Worm (Caenorhabditis elegans) whole organism, young adult: Measurements from ENCODE around the gene K01G5.8.
A peak's percentile ranks its signal among the peaks of the same experiment; 100 is the strongest.

ENCODE experiments used
- B0336.3 ChIP-seq: fragments of 200-800 bp; sonication (Bioruptor generic); IDR thresholded peaks from 2 replicates; pipeline ENCODE4 v1.3.6; 2022; ENCODE audit warnings: missing genetic modification characterization, missing compliant biosample characterization
- C06A6.2 ChIP-seq: fragments of 200-800 bp; sonication (Bioruptor generic); conservative IDR thresholded peaks from 2 replicates; pipeline ENCODE4 v1.3.6; 2022; ENCODE audit warnings: missing genetic modification characterization, missing compliant biosample characterization
- F10E7.11 ChIP-seq: sonication (generic microtip); optimal IDR thresholded peaks from 2 replicates; lab custom pipeline; 2017; ENCODE audit warnings: mild to moderate bottlenecking, missing genetic modification characterization, moderate library complexity, missing compliant biosample characterization
- F39B2.1 ChIP-seq: fragments of 200-800 bp; sonication (Bioruptor generic); IDR thresholded peaks from 2 replicates; pipeline ENCODE4 v1.3.6; 2022; ENCODE audit warnings: missing genetic modification reagents, missing genetic modification characterization, missing compliant biosample characterization
- F57A8.1 ChIP-seq: fragments of 200-800 bp; sonication (Bioruptor generic); optimal IDR thresholded peaks from 2 replicates; lab custom pipeline; 2018; ENCODE audit warnings: mild to moderate bottlenecking, missing genetic modification characterization, moderate library complexity, missing compliant biosample characterization
- K12H6.12 ChIP-seq: fragments of 200-800 bp; sonication (Bioruptor generic); optimal IDR thresholded peaks from 2 replicates; lab custom pipeline; 2018; ENCODE audit warnings: mild to moderate bottlenecking, missing genetic modification characterization, missing compliant biosample characterization
- T07F8.4 ChIP-seq: sonication (generic microtip); optimal IDR thresholded peaks from 2 replicates; lab custom pipeline; 2016; ENCODE audit warnings: mild to moderate bottlenecking, missing genetic modification characterization, moderate library complexity, missing compliant biosample characterization
- Y53F4B.3 ChIP-seq: fragments of 200-800 bp; sonication (Bioruptor generic); IDR thresholded peaks from 2 replicates; pipeline ENCODE4 v1.3.6; 2022; ENCODE audit warnings: missing genetic modification reagents, missing genetic modification characterization, missing compliant biosample characterization
- Y95B8A.8 ChIP-seq: fragments of 200-800 bp; sonication (Bioruptor generic); IDR thresholded peaks from 2 replicates; pipeline ENCODE4 v1.3.6; 2022; ENCODE audit warnings: missing genetic modification reagents, missing genetic modification characterization, missing compliant biosample characterization
- ama-1 ChIP-seq, 3 experiments: fragments of 150-350 bp in 1 of 3; sonication (generic microtip) in 2 of 3; optimal IDR thresholded peaks; 2 replicates each; lab custom pipeline; 2014 to 2018; ENCODE audit warnings: missing biosample characterization in 2 of 3, missing genetic modification characterization in 2 of 3, missing genetic modification reagents in 2 of 3
- aptf-2 ChIP-seq: fragments of 200-800 bp; sonication (Bioruptor generic); conservative IDR thresholded peaks from 2 replicates; pipeline ENCODE4 v1.3.6; 2022; ENCODE audit warnings: missing genetic modification reagents, missing genetic modification characterization, missing compliant biosample characterization
- athp-1 ChIP-seq: sonication (generic microtip); optimal IDR thresholded peaks from 2 replicates; lab custom pipeline; 2017; ENCODE audit warnings: mild to moderate bottlenecking, missing genetic modification characterization, missing compliant biosample characterization
- bed-1 ChIP-seq: fragments of 200-800 bp; sonication (Bioruptor generic); IDR thresholded peaks from 2 replicates; pipeline ENCODE4 v1.3.6; 2022; ENCODE audit warnings: missing genetic modification reagents, missing genetic modification characterization, missing compliant biosample characterization
- cebp-2 ChIP-seq: fragments of 200-800 bp; sonication (Bioruptor generic); IDR thresholded peaks from 2 replicates; pipeline ENCODE4 v1.3.6; 2022; ENCODE audit warnings: missing genetic modification characterization, missing compliant biosample characterization
- ceh-27 ChIP-seq: fragments of 200-800 bp; sonication (Bioruptor generic); optimal IDR thresholded peaks from 2 replicates; lab custom pipeline; 2018; ENCODE audit warnings: mild to moderate bottlenecking, missing genetic modification characterization, moderate library complexity, missing compliant biosample characterization
- ceh-91 ChIP-seq: fragments of 200-800 bp; sonication (Bioruptor generic); IDR thresholded peaks from 2 replicates; pipeline ENCODE4 v1.3.6; 2022; ENCODE audit warnings: missing genetic modification reagents, missing genetic modification characterization, missing compliant biosample characterization
- die-1 ChIP-seq: sonication (generic microtip); optimal IDR thresholded peaks from 2 replicates; lab custom pipeline; 2016; ENCODE audit warnings: missing genotype, mild to moderate bottlenecking, missing genetic modification characterization, missing compliant biosample characterization
- dox-1 ChIP-seq: fragments of 200-800 bp; sonication (Bioruptor generic); IDR thresholded peaks from 2 replicates; pipeline ENCODE4 v1.3.6; 2022; ENCODE audit warnings: missing genetic modification reagents, missing genetic modification characterization, missing compliant biosample characterization
- egrh-3 ChIP-seq: fragments of 200-800 bp; sonication (Bioruptor generic); IDR thresholded peaks from 2 replicates; pipeline ENCODE4 v1.3.6; 2022; ENCODE audit warnings: missing genetic modification reagents, missing genetic modification characterization, missing compliant biosample characterization
- fkh-3 ChIP-seq: sonication (generic microtip); optimal IDR thresholded peaks from 2 replicates; lab custom pipeline; 2016; ENCODE audit warnings: mild to moderate bottlenecking, missing genetic modification characterization, missing compliant biosample characterization
- hlh-12 ChIP-seq: sonication (generic microtip); optimal IDR thresholded peaks from 2 replicates; lab custom pipeline; 2016; ENCODE audit warnings: missing genetic modification characterization, missing compliant biosample characterization
- hmg-1.2 ChIP-seq: fragments of 200-800 bp; sonication (Bioruptor generic); IDR thresholded peaks from 2 replicates; pipeline ENCODE4 v1.3.6; 2022; ENCODE audit warnings: missing genetic modification reagents, missing genetic modification characterization, missing compliant biosample characterization
- lin-26 ChIP-seq: fragments of 200-800 bp; sonication (Bioruptor generic); IDR thresholded peaks from 2 replicates; pipeline ENCODE4 v1.3.6; 2022; ENCODE audit warnings: missing genetic modification reagents, missing genetic modification characterization, missing compliant biosample characterization
- lin-54 ChIP-seq: fragments of 200-800 bp; sonication (Bioruptor generic); optimal IDR thresholded peaks from 2 replicates; lab custom pipeline; 2018; ENCODE audit warnings: mild to moderate bottlenecking, missing genetic modification characterization, missing compliant biosample characterization
- lsl-1 ChIP-seq: fragments of 200-800 bp; sonication (Bioruptor generic); optimal IDR thresholded peaks from 2 replicates; lab custom pipeline; 2018; ENCODE audit warnings: mild to moderate bottlenecking, missing genetic modification characterization, moderate library complexity, missing compliant biosample characterization
- lsy-27 ChIP-seq: sonication (generic microtip); optimal IDR thresholded peaks from 2 replicates; lab custom pipeline; 2017; ENCODE audit warnings: missing genetic modification characterization, mild to moderate bottlenecking, missing compliant biosample characterization, antibody characterized with exemption, missing genotype, borderline replicate concordance; ENCODE audit not compliant: insufficient read depth
- madf-6 ChIP-seq: fragments of 200-800 bp; sonication (Bioruptor generic); IDR thresholded peaks from 2 replicates; pipeline ENCODE4 v1.3.6; 2022; ENCODE audit warnings: missing genetic modification reagents, missing genetic modification characterization, missing compliant biosample characterization
- madf-8 ChIP-seq: fragments of 200-800 bp; sonication (Bioruptor generic); conservative IDR thresholded peaks from 2 replicates; pipeline ENCODE4 v1.3.6; 2022; ENCODE audit warnings: missing genetic modification reagents, missing genetic modification characterization, missing compliant biosample characterization
- mcd-1 ChIP-seq: fragments of 200-800 bp; sonication (Bioruptor generic); IDR thresholded peaks from 2 replicates; pipeline ENCODE4 v1.3.6; 2022; ENCODE audit warnings: missing genetic modification reagents, missing genetic modification characterization, missing compliant biosample characterization
- mes-4 ChIP-seq: sonication (generic microtip); optimal IDR thresholded peaks from 2 replicates; lab custom pipeline; 2016; ENCODE audit warnings: missing genotype, missing genetic modification characterization, missing compliant biosample characterization
- nfyb-1 ChIP-seq: fragments of 200-800 bp; sonication (Bioruptor generic); IDR thresholded peaks from 2 replicates; pipeline ENCODE4 v1.3.6; 2022; ENCODE audit warnings: missing genetic modification reagents, missing genetic modification characterization, missing compliant biosample characterization
- nhr-90 ChIP-seq: sonication (generic microtip); optimal IDR thresholded peaks from 2 replicates; lab custom pipeline; 2016; ENCODE audit warnings: missing genotype, mild to moderate bottlenecking, missing genetic modification characterization, missing compliant biosample characterization
- pha-4 ChIP-seq: fragments of 150-350 bp; sonication (generic microtip); optimal IDR thresholded peaks from 2 replicates; lab custom pipeline; 2014; ENCODE audit warnings: missing biosample characterization, missing genetic modification reagents, missing genetic modification characterization
- rpc-1 ChIP-seq, 2 experiments: fragments of 150-350 bp in 1 of 2; sonication (generic microtip) in 1 of 2; optimal IDR thresholded peaks; 2 replicates each; lab custom pipeline; 2014 to 2018; ENCODE audit warnings: missing biosample characterization in 1 of 2, missing genetic modification characterization in 1 of 2, missing genetic modification reagents in 1 of 2, missing genotype in 1 of 2
- sdz-38 ChIP-seq: sonication (generic microtip); optimal IDR thresholded peaks from 2 replicates; lab custom pipeline; 2016; ENCODE audit warnings: missing genotype, missing genetic modification characterization, missing compliant biosample characterization
- snpc-1.3 ChIP-seq: sonication (generic microtip); optimal IDR thresholded peaks from 2 replicates; lab custom pipeline; 2017; ENCODE audit warnings: missing genetic modification characterization, mild to moderate bottlenecking, missing compliant biosample characterization, antibody characterized with exemption, moderate library complexity, missing genotype, missing genetic modification reagents; ENCODE audit not compliant: insufficient read depth
- somi-1 ChIP-seq: fragments of 200-800 bp; sonication (Bioruptor generic); optimal IDR thresholded peaks from 2 replicates; lab custom pipeline; 2018; ENCODE audit warnings: mild to moderate bottlenecking, missing genetic modification characterization, missing compliant biosample characterization
- sptf-2 ChIP-seq: fragments of 200-800 bp; sonication (Bioruptor generic); optimal IDR thresholded peaks from 2 replicates; lab custom pipeline; 2018; ENCODE audit warnings: mild to moderate bottlenecking, missing genetic modification characterization, missing compliant biosample characterization
- tbp1 ChIP-seq: fragments of 200-800 bp; sonication (Bioruptor generic); optimal IDR thresholded peaks from 2 replicates; lab custom pipeline; 2018; ENCODE audit warnings: mild to moderate bottlenecking, missing genetic modification characterization, missing compliant biosample characterization
- zfh-2 ChIP-seq: fragments of 200-800 bp; sonication (Bioruptor generic); conservative IDR thresholded peaks from 2 replicates; pipeline ENCODE4 v1.3.6; 2022; ENCODE audit warnings: missing genetic modification reagents, missing genetic modification characterization, missing compliant biosample characterization
- ztf-3 ChIP-seq: fragments of 200-800 bp; sonication (Bioruptor generic); optimal IDR thresholded peaks from 2 replicates; lab custom pipeline; 2018; ENCODE audit warnings: mild to moderate bottlenecking, missing genetic modification characterization, missing compliant biosample characterization

K01G5.8 gene

ce11 chrIII:10706481-10706880 lies 34.1 kb downstream of the K01G5.8 start:
- TF ChIP-seq ama-1 (optimal IDR thresholded peaks at IDR 0.05; lab: Kevin White, UChicago) (no peak), ama-1 (GFP tag; optimal IDR thresholded peaks at IDR 0.05; lab: Kevin White, UChicago) (no peak), mcd-1 (GFP tag; lab: Robert Waterston, UW) (peak; percentile 23; the same call in 1 of the 2 replicates), B0336.3 (GFP tag; lab: Robert Waterston, UW) (peak; percentile 6; the same call in 1 of the 2 replicates), C06A6.2 (GFP tag; lab: Robert Waterston, UW) (peak; percentile 30; the same call in 1 of the 2 replicates), madf-6 (GFP tag; lab: Robert Waterston, UW) (peak; percentile 21; the same call in 1 of the 2 replicates), nfyb-1 (GFP tag; lab: Robert Waterston, UW) (peak; percentile 20; the same call in 1 of the 2 replicates), hlh-12 (tag; lab: Kevin White, UChicago) (no peak), cebp-2 (GFP tag; lab: Robert Waterston, UW) (0 out of 2 replicates have a peak, but pooled peaks have one; percentile 43), sdz-38 (tag; lab: Kevin White, UChicago) (no peak), hmg-1.2 (GFP tag; lab: Robert Waterston, UW) (0 out of 2 replicates have a peak, but pooled peaks have one; percentile 31), egrh-3 (GFP tag; lab: Robert Waterston, UW) (peak; percentile 88), ceh-91 (0 out of 2 replicates have a peak, but pooled peaks have one; percentile 26), athp-1 (peak; percentile 3), aptf-2 (GFP tag; lab: Robert Waterston, UW) (0 out of 2 replicates have a peak, but pooled peaks have one; percentile 16), snpc-1.3 (tag; lab: Kevin White, UChicago) (no peak), lin-54 (GFP tag; lab: Kevin White, UChicago) (no peak), zfh-2 (GFP tag; lab: Robert Waterston, UW) (peak; percentile 84), fkh-3 (tag; lab: Kevin White, UChicago) (no peak)

DNA sequence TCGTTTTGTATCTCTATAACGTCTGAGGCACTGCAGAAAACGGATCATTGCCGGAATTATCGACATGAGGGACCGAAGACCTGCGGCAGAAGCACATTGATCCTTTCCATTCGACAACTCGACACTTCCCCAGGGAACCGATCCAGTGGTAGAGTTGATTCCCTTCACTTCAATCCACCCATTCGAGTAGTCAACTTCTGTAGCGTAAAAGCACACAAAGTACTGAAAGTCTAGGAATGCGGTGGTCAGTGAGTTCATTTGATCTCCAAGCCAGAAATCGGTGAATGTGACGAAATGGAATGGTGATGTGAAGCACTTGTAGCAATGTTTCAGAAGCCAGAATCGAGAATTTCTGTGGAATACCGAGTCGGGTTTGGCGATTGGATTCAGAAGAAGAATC lies 36.1 kb downstream of the K01G5.8 start:
- TF ChIP-seq lsl-1 (GFP tag; lab: Kevin White, UChicago) (no peak), mes-4 (tag; lab: Kevin White, UChicago) (no peak), tbp1 (GFP tag; lab: Kevin White, UChicago) (no peak), lsy-27 (tag; lab: Kevin White, UChicago) (no peak), rpc-1 (optimal IDR thresholded peaks at IDR 0.05; lab: Kevin White, UChicago) (no peak), rpc-1 (tag; optimal IDR thresholded peaks at IDR 0.05; lab: Kevin White, UChicago) (no peak), madf-8 (GFP tag; lab: Robert Waterston, UW) (no peak), F57A8.1 (GFP tag; lab: Kevin White, UChicago) (no peak), Y53F4B.3 (no peak), pha-4 (tag; lab: Kevin White, UChicago) (no peak), Y95B8A.8 (GFP tag; lab: Robert Waterston, UW) (no peak), bed-1 (no peak), nhr-90 (no peak), ztf-3 (no peak)

DNA sequence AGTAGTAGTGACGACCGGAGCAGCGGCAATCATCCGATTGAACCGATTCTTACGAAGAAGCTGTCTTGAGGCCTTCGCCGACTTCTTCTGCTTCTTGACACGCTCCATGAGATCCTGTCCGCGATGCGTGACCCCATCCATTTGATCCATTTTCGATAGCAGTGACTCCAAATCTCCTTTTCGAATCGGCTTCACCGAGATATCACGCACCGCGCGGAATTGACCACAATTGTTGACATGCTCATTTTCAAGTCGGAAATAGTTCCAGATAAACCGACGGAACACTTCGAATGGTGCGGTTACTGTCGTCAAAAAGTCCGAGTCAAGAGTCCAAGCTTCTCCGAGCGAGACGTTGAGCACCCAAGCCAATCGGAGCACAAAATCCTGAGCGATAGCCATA lies 36.7 kb downstream of the K01G5.8 start:
- TF ChIP-seq F10E7.11 (tag; lab: Kevin White, UChicago) (no peak), ceh-27 (GFP tag; lab: Kevin White, UChicago) (no peak), zfh-2 (GFP tag; lab: Robert Waterston, UW) (no peak), die-1 (tag; lab: Kevin White, UChicago) (no peak), F39B2.1 (no peak), sptf-2 (GFP tag; lab: Kevin White, UChicago) (no peak), somi-1 (no peak), sdz-38 (tag; lab: Kevin White, UChicago) (no peak), T07F8.4 (tag; lab: Kevin White, UChicago) (no peak), lin-26 (no peak), dox-1 (GFP tag; lab: Robert Waterston, UW) (no peak), lsl-1 (GFP tag; lab: Kevin White, UChicago) (no peak), K12H6.12 (tag; lab: Kevin White, UChicago) (no peak)
